Worm (Caenorhabditis elegans) whole organism, young adult: ENCODE measurements around the gene clec-158.
A peak's percentile ranks its signal among the peaks of the same experiment; 100 is the strongest.

Source experiments
- B0336.3 ChIP-seq: fragments of 200-800 bp; sonication (Bioruptor generic); IDR thresholded peaks from 2 replicates; pipeline ENCODE4 v1.3.6; 2022; ENCODE audit warnings: missing genetic modification characterization, missing compliant biosample characterization
- F49E8.2 ChIP-seq: sonication (generic microtip); optimal IDR thresholded peaks from 3 replicates; lab custom pipeline; 2017; ENCODE audit warnings: missing genetic modification characterization, mild to moderate bottlenecking, missing compliant biosample characterization, antibody characterized with exemption, moderate library complexity; ENCODE audit not compliant: insufficient read depth
- F57C9.4 ChIP-seq: sonication (generic microtip); optimal IDR thresholded peaks from 2 replicates; lab custom pipeline; 2017; ENCODE audit warnings: mild to moderate bottlenecking, missing genetic modification characterization, missing compliant biosample characterization
- K11D2.4 ChIP-seq: fragments of 200-800 bp; sonication (Bioruptor generic); IDR thresholded peaks from 2 replicates; pipeline ENCODE4 v1.3.6; 2022; ENCODE audit warnings: missing genetic modification reagents, missing genetic modification characterization, missing compliant biosample characterization
- K12H6.12 ChIP-seq: fragments of 200-800 bp; sonication (Bioruptor generic); optimal IDR thresholded peaks from 2 replicates; lab custom pipeline; 2018; ENCODE audit warnings: mild to moderate bottlenecking, missing genetic modification characterization, missing compliant biosample characterization
- ama-1 ChIP-seq, 3 experiments: fragments of 150-350 bp in 1 of 3; sonication (generic microtip) in 2 of 3; optimal IDR thresholded peaks; 2 replicates each; lab custom pipeline; 2014 to 2018; ENCODE audit warnings: missing biosample characterization in 2 of 3, missing genetic modification characterization in 2 of 3, missing genetic modification reagents in 2 of 3
- atf-7 ChIP-seq: sonication (generic microtip); optimal IDR thresholded peaks from 2 replicates; lab custom pipeline; 2017; ENCODE audit warnings: mild to moderate bottlenecking, missing genetic modification characterization, missing compliant biosample characterization
- attf-3 ChIP-seq: fragments of 200-800 bp; sonication (Bioruptor generic); conservative IDR thresholded peaks from 2 replicates; pipeline ENCODE4 v1.3.6; 2022; ENCODE audit warnings: missing genetic modification reagents, missing genetic modification characterization, missing compliant biosample characterization
- attf-5 ChIP-seq: fragments of 200-800 bp; sonication (Bioruptor generic); optimal IDR thresholded peaks from 2 replicates; lab custom pipeline; 2018; ENCODE audit warnings: mild to moderate bottlenecking, missing genetic modification characterization, missing compliant biosample characterization
- bed-1 ChIP-seq: fragments of 200-800 bp; sonication (Bioruptor generic); IDR thresholded peaks from 2 replicates; pipeline ENCODE4 v1.3.6; 2022; ENCODE audit warnings: missing genetic modification reagents, missing genetic modification characterization, missing compliant biosample characterization
- ceh-27 ChIP-seq: fragments of 200-800 bp; sonication (Bioruptor generic); optimal IDR thresholded peaks from 2 replicates; lab custom pipeline; 2018; ENCODE audit warnings: mild to moderate bottlenecking, missing genetic modification characterization, moderate library complexity, missing compliant biosample characterization
- ceh-40 ChIP-seq: fragments of 200-800 bp; sonication (Bioruptor generic); IDR thresholded peaks from 2 replicates; pipeline ENCODE4 v1.3.6; 2022; ENCODE audit warnings: missing genetic modification characterization, missing compliant biosample characterization
- dox-1 ChIP-seq: fragments of 200-800 bp; sonication (Bioruptor generic); IDR thresholded peaks from 2 replicates; pipeline ENCODE4 v1.3.6; 2022; ENCODE audit warnings: missing genetic modification reagents, missing genetic modification characterization, missing compliant biosample characterization
- egl-18 ChIP-seq: fragments of 200-800 bp; sonication (Bioruptor generic); IDR thresholded peaks from 2 replicates; pipeline ENCODE4 v1.3.6; 2022; ENCODE audit warnings: missing genetic modification reagents, missing genetic modification characterization, missing compliant biosample characterization
- ets-4 ChIP-seq: fragments of 200-800 bp; sonication (Bioruptor generic); optimal IDR thresholded peaks from 2 replicates; lab custom pipeline; 2018; ENCODE audit warnings: mild to moderate bottlenecking, missing genetic modification characterization, missing compliant biosample characterization
- hlh-26 ChIP-seq: fragments of 200-800 bp; sonication (Bioruptor generic); conservative IDR thresholded peaks from 2 replicates; pipeline ENCODE4 v1.3.6; 2022; ENCODE audit warnings: missing genetic modification reagents, missing genetic modification characterization, missing compliant biosample characterization
- hrde-1 ChIP-seq: sonication (generic microtip); optimal IDR thresholded peaks from 2 replicates; lab custom pipeline; 2016; ENCODE audit warnings: missing genetic modification characterization, mild to moderate bottlenecking, missing compliant biosample characterization, moderate library complexity, missing genotype, missing genetic modification reagents, borderline replicate concordance
- let-526 ChIP-seq: fragments of 200-800 bp; sonication (Bioruptor generic); IDR thresholded peaks from 2 replicates; pipeline ENCODE4 v1.3.6; 2022; ENCODE audit warnings: missing genetic modification reagents, missing genetic modification characterization, missing compliant biosample characterization
- let-607 ChIP-seq, 2 experiments: fragments of 200-800 bp in 1 of 2; sonication (Bioruptor generic) in 1 of 2; sonication (generic microtip) in 1 of 2; optimal IDR thresholded peaks; 2 replicates each; lab custom pipeline; 2016 to 2018; ENCODE audit warnings: mild to moderate bottlenecking in 2 of 2, missing compliant biosample characterization in 2 of 2, missing genetic modification characterization in 2 of 2, moderate library complexity in 2 of 2, missing genotype in 1 of 2
- lin-26 ChIP-seq: fragments of 200-800 bp; sonication (Bioruptor generic); IDR thresholded peaks from 2 replicates; pipeline ENCODE4 v1.3.6; 2022; ENCODE audit warnings: missing genetic modification reagents, missing genetic modification characterization, missing compliant biosample characterization
- lin-35 ChIP-seq, 3 experiments: fragments of 150-350 bp in 2 of 3; sonication (generic microtip) in 1 of 3; optimal IDR thresholded peaks; 2 replicates each; lab custom pipeline; 2014 to 2018; ENCODE audit warnings: missing biosample characterization in 3 of 3, missing genetic modification characterization in 3 of 3, missing genetic modification reagents in 3 of 3
- lin-54 ChIP-seq: fragments of 200-800 bp; sonication (Bioruptor generic); optimal IDR thresholded peaks from 2 replicates; lab custom pipeline; 2018; ENCODE audit warnings: mild to moderate bottlenecking, missing genetic modification characterization, missing compliant biosample characterization
- madf-6 ChIP-seq: fragments of 200-800 bp; sonication (Bioruptor generic); IDR thresholded peaks from 2 replicates; pipeline ENCODE4 v1.3.6; 2022; ENCODE audit warnings: missing genetic modification reagents, missing genetic modification characterization, missing compliant biosample characterization
- mxl-1 ChIP-seq: sonication (generic microtip); optimal IDR thresholded peaks from 2 replicates; lab custom pipeline; 2016; ENCODE audit warnings: missing genetic modification characterization, missing compliant biosample characterization
- nfya-1 ChIP-seq: sonication (generic microtip); optimal IDR thresholded peaks from 2 replicates; lab custom pipeline; 2017; ENCODE audit warnings: antibody characterized with exemption, missing compliant biosample characterization, missing genetic modification characterization, borderline replicate concordance; ENCODE audit not compliant: insufficient read depth
- rpc-1 ChIP-seq, 2 experiments: fragments of 150-350 bp in 1 of 2; sonication (generic microtip) in 1 of 2; optimal IDR thresholded peaks; 2 replicates each; lab custom pipeline; 2014 to 2018; ENCODE audit warnings: missing biosample characterization in 1 of 2, missing genetic modification characterization in 1 of 2, missing genetic modification reagents in 1 of 2, missing genotype in 1 of 2
- somi-1 ChIP-seq: fragments of 200-800 bp; sonication (Bioruptor generic); optimal IDR thresholded peaks from 2 replicates; lab custom pipeline; 2018; ENCODE audit warnings: mild to moderate bottlenecking, missing genetic modification characterization, missing compliant biosample characterization
- tlf-1 ChIP-seq: fragments of 200-800 bp; sonication (Bioruptor generic); optimal IDR thresholded peaks from 2 replicates; lab custom pipeline; 2018; ENCODE audit warnings: mild to moderate bottlenecking, missing genetic modification characterization, missing compliant biosample characterization
- ztf-26 ChIP-seq: sonication (generic microtip); optimal IDR thresholded peaks from 2 replicates; lab custom pipeline; 2017; ENCODE audit warnings: missing genetic modification characterization, missing compliant biosample characterization
- ztf-3 ChIP-seq: fragments of 200-800 bp; sonication (Bioruptor generic); optimal IDR thresholded peaks from 2 replicates; lab custom pipeline; 2018; ENCODE audit warnings: mild to moderate bottlenecking, missing genetic modification characterization, missing compliant biosample characterization

clec-158 gene

DNA sequence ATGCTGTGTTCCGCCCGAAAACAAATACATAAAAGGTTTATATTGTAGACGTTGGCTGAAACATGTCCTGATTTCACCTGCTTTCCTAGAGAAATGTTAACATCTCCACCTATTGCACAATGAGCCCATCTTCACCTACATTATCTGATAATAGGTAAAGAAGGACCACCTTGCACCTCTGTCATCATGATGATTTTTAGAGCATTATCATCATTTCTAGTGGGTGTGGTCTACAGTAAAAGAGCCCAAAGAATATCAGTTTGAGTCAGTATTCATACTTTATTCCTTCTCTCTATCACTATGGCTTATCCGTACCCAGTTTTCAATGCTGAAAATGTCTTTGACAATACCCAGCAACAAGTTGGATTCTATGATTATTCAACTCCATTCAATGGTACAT lies 24.8 kb upstream of the clec-158 start, which contains the start of gene med-2 (continued):
- TF ChIP-seq egl-18 (GFP tag; lab: Robert Waterston, UW): no peak
- TF ChIP-seq, all 124 proteins: peak for 0

DNA sequence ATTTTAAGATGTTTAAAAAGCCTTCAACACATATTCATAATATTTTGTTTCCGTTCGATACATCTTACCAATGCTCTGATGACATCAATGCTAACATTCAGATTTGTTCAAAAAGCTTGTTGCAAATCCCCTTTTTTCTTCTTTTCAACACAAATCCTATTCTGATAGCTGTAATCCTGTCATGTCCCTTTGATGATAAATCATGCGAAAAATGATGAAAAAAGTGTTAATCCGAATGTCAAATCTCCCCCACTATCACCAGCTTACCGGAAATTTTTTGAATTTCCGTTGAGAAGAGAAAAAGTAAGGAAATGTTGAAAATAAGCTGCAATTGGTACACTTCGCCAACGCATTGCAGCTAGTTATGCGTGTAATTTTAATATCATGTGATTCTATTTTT lies 22.4 kb upstream of the clec-158 start:
- no peak for TF ChIP-seq madf-6 (GFP tag; lab: Robert Waterston, UW)
- TF ChIP-seq let-526 (GFP tag; lab: Robert Waterston, UW): no peak
- no peak for TF ChIP-seq dox-1 (GFP tag; lab: Robert Waterston, UW)
- no peak for TF ChIP-seq mxl-1
- TF ChIP-seq let-607 (tag; optimal IDR thresholded peaks at IDR 0.05; lab: Kevin White, UChicago): no peak
- TF ChIP-seq somi-1: no peak
- no peak for TF ChIP-seq F57C9.4
- no peak for TF ChIP-seq ets-4 (GFP tag; lab: Kevin White, UChicago)
- no peak for TF ChIP-seq atf-7 (tag; lab: Kevin White, UChicago)
- TF ChIP-seq rpc-1 (optimal IDR thresholded peaks at IDR 0.05; lab: Kevin White, UChicago): no peak
- TF ChIP-seq rpc-1 (tag; optimal IDR thresholded peaks at IDR 0.05; lab: Kevin White, UChicago): no peak
- no peak for TF ChIP-seq B0336.3 (GFP tag; lab: Robert Waterston, UW)

DNA sequence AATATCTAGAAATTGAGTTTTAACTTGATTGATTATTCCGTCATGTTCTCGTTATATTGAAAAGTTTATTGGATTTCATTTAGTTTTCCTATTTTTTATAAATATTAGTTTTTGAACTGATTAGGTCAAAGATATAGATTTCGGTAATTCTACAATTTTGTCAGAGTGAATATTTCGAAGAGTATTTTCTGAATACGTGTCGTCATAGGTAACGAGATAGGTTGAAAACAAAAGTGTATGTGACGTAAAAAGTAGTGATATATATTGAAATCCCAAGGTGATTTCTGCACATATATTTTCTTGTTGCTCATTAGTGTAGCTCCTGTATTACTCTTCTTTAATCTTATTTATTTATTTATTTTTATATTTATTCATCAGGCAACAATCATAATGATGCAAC lies 21.4 kb upstream of the clec-158 start, which contains the start of gene K04C2.7:
TSS of gene K04C2.7 (plus strand) at position 301 of the 400 bp plus-strand sequence.
- no peak for TF ChIP-seq attf-5 (GFP tag; lab: Kevin White, UChicago)
- no peak for TF ChIP-seq bed-1
- no peak for TF ChIP-seq let-526 (GFP tag; lab: Robert Waterston, UW)
- TF ChIP-seq atf-7 (tag; lab: Kevin White, UChicago): no peak
- TF ChIP-seq lin-26 (GFP tag; lab: Robert Waterston, UW): no peak
- TF ChIP-seq mxl-1: no peak
- no peak for TF ChIP-seq attf-3 (GFP tag; lab: Robert Waterston, UW)
- TF ChIP-seq hrde-1 (tag; lab: Kevin White, UChicago): no peak
- no peak for TF ChIP-seq lin-54 (GFP tag; lab: Kevin White, UChicago)
- TF ChIP-seq F49E8.2: no peak
- TF ChIP-seq hlh-26 (GFP tag; lab: Robert Waterston, UW): no peak
- no peak for TF ChIP-seq ceh-40 (GFP tag; lab: Robert Waterston, UW)

DNA sequence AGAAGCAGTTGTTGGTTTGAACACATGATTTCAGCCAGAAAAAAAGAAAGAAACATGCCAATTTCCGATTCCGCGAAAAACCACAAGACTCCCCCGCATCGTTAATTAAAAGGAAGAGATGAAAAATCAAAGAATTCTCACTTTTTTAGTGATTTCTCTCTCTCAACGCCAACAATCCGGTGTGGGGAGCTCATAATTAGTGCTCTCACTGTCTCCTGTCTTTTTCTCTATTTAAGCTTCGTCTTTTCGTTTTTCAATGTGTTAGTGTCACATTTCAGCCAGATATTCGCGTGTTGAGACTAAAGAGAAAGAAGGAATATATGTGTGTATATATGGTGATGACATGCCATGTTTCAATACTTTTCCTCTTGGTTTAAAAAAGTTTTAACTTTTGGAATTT lies 14.3 kb upstream of the clec-158 start:
- TF ChIP-seq lin-35 (GFP tag; optimal IDR thresholded peaks at IDR 0.05; lab: Kevin White, UChicago) (peak in 1 of 3 experiments; percentile 10), K12H6.12 (tag; lab: Kevin White, UChicago) (no peak), K11D2.4 (GFP tag; lab: Robert Waterston, UW) (peak; percentile 51; the same call in 1 of the 2 replicates), tlf-1 (GFP tag; lab: Kevin White, UChicago) (peak; percentile 23), ztf-3 (GFP tag; lab: Kevin White, UChicago) (no peak), ama-1 (optimal IDR thresholded peaks at IDR 0.05; lab: Kevin White, UChicago) (peak; percentile 46), ama-1 (GFP tag; optimal IDR thresholded peaks at IDR 0.05; lab: Kevin White, UChicago) (no peak)
- TF ChIP-seq, all 124 proteins: peak for 4

DNA sequence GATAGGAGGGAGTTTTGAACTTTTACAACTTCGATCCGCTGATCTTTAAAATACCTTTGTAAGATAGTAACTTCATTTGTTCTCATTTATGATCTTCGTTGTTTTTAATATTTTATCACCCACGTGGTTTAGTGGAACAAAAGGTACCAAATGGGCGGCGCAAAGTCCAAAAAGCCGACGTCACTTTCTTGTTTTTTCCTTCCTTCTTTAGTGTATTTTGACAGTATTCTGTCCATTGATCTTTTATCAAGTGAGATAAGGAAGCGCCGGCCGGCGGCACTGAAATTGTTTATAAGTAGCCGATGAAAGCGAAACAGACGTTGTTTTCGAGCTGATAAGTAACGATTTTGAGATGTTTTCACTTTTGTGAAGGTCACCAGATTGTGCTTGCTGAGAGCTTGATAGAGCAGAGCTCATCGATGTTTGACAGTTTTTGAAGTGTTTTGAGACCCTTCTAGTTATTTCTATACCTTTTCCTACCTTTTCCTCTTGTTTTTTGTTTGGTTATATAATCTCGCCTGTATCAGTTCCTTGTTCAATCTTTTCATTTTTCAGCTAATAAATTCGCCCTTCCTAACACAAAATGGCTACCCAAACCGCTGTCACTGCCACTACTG lies 13.3 kb upstream of the clec-158 start, which contains the start of gene K04C2.3:
TSS of gene K04C2.3 (plus strand) at position 556 of the 617 bp plus-strand sequence.
- TF ChIP-seq atf-7 (tag; lab: Kevin White, UChicago): no peak
- TF ChIP-seq nfya-1 (tag; lab: Kevin White, UChicago): no peak
- TF ChIP-seq K11D2.4 (GFP tag; lab: Robert Waterston, UW): peak; percentile 30; the same call in 1 of the 2 replicates
- TF ChIP-seq ceh-27 (GFP tag; lab: Kevin White, UChicago): no peak
- TF ChIP-seq ztf-26 (tag; lab: Kevin White, UChicago): no peak
